Worm (Caenorhabditis elegans): ENCODE data around the gene gnrr-5.

gnrr-5 gene

DNA sequence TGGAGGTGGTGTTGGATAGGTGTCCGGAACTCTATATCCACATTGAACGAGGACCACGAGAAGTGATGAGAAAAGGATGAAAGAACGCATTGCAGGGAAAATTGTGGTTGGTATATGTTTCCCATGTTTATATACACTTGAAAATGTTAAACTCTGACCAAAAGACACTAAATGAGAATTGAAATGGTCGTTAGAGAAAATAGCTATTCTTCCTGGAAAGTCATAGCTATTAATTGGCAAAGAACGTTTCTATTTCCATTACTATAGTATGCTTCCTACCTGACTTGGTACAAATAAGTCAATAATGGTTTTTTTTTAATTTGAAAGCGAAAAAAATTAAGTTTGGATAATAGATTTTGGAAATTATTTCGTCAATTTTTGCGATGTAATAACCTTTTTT lies 37.8 kb downstream of the gnrr-5 start, which contains the start of gene Y47D7A.18:
Gene Y47D7A.18 (minus strand): TSS at position 101 of the 400 bp plus-strand sequence.
- TF ChIP-seq mab-5 (tag; optimal IDR thresholded peaks at IDR 0.05) (no peak), lsy-2 (tag; optimal IDR thresholded peaks at IDR 0.05) (no peak), zag-1 (tag; optimal IDR thresholded peaks at IDR 0.05) (no peak), dmd-4 (tag; optimal IDR thresholded peaks at IDR 0.05) (no peak), sma-3 (GFP tag; optimal IDR thresholded peaks at IDR 0.05) (no peak), lin-11 (tag; optimal IDR thresholded peaks at IDR 0.05) (no peak), sma-9 (GFP tag; optimal IDR thresholded peaks at IDR 0.05) (no peak), sma-9 (tag; optimal IDR thresholded peaks at IDR 0.05) (no peak), crh-2 (tag; optimal IDR thresholded peaks at IDR 0.05) (no peak), ztf-1 (GFP tag; conservative IDR thresholded peaks at IDR 0.05) (no peak), lin-13 (GFP tag; optimal IDR thresholded peaks at IDR 0.05) (no peak), Y55F3AM.14 (GFP tag; optimal IDR thresholded peaks at IDR 0.05) (no peak), mbf-1 (tag; optimal IDR thresholded peaks at IDR 0.05) (no peak), elt-3 (tag; optimal IDR thresholded peaks at IDR 0.05) (no peak), F13H6.1 (tag; optimal IDR thresholded peaks at IDR 0.05) (no peak), ama-1 (optimal IDR thresholded peaks at IDR 0.05) (no peak), unc-55 (GFP tag; optimal IDR thresholded peaks at IDR 0.05) (no peak), fos-1 (tag; optimal IDR thresholded peaks at IDR 0.05) (no peak), nhr-11 (tag; optimal IDR thresholded peaks at IDR 0.05) (no peak), nhr-25 (tag; optimal IDR thresholded peaks at IDR 0.05) (no peak)

DNA sequence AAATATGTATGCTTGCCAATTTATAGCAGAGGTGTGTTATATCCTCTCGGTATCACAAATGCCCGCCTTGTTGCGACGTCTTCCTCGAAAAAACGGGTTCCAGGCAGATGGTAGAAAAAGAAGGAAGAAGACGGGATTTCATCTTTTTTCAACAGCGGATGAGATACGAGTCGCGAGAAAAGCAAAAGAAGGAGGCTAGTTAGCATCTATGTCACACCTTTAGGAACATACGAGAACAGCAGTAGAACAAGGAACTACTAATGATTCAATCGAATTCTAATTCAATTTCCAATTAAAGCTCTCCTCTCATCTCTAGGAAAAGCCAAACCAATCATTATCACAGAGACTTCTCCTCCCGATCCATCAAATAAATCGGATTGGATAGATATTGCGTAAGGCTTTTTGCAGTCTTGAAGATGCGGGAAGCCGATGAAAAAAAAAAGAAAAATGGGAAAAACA lies 39.9 kb downstream of the gnrr-5 start, which contains the start of gene grl-5:
Gene grl-5 (minus strand): TSS at position 51 of the 459 bp plus-strand sequence.
- TF ChIP-seq snpc-4 (tag; optimal IDR thresholded peaks at IDR 0.05) (no peak), gmeb-1 (tag; optimal IDR thresholded peaks at IDR 0.05) (no peak), mbf-1 (tag; optimal IDR thresholded peaks at IDR 0.05) (no peak), nhr-6 (tag; optimal IDR thresholded peaks at IDR 0.05) (no peak), fos-1 (tag; optimal IDR thresholded peaks at IDR 0.05) (no peak), lin-39 (tag; optimal IDR thresholded peaks at IDR 0.05) (no peak), egl-27 (tag; optimal IDR thresholded peaks at IDR 0.05) (no peak)

DNA sequence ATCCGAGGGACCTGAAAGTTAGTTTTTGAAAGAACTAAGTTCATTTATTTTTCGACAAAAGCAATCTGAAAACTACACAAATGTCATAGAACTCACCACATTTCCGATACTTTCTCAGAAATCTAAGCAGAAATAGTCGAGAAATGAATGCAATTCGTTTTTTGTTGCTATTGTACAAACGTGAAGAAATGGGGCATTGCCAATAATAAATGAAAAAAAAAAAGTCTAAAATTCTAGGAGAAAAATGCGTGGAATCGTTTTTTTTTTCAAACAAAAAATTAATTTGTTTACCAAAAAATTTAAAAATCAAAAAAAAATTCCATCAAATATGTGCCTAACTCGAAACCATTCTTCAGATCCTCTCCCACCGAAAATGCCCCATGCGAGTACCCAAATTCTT lies 42.8 kb downstream of the gnrr-5 start, which contains the start of gene Y47D7A.17:
Gene Y47D7A.17 (minus strand): TSS at position 101 of the 400 bp plus-strand sequence.
- TF ChIP-seq sem-4 (tag; optimal IDR thresholded peaks at IDR 0.05) (no peak), elt-1 (tag; optimal IDR thresholded peaks at IDR 0.05) (no peak), lin-11 (tag; optimal IDR thresholded peaks at IDR 0.05) (no peak), gmeb-1 (tag; optimal IDR thresholded peaks at IDR 0.05) (no peak), mab-5 (tag; optimal IDR thresholded peaks at IDR 0.05) (no peak), C34F6.9 (tag; optimal IDR thresholded peaks at IDR 0.05) (no peak), fos-1 (tag; optimal IDR thresholded peaks at IDR 0.05) (no peak), peb-1 (tag; optimal IDR thresholded peaks at IDR 0.05) (no peak), aly-2 (tag; optimal IDR thresholded peaks at IDR 0.05) (no peak), lin-39 (tag; optimal IDR thresholded peaks at IDR 0.05) (no peak), nhr-11 (tag; optimal IDR thresholded peaks at IDR 0.05) (no peak), crh-2 (tag; optimal IDR thresholded peaks at IDR 0.05) (no peak), nhr-12 (tag; optimal IDR thresholded peaks at IDR 0.05) (no peak), mbf-1 (tag; optimal IDR thresholded peaks at IDR 0.05) (no peak), nhr-129 (tag; optimal IDR thresholded peaks at IDR 0.05) (no peak), blmp-1 (tag; optimal IDR thresholded peaks at IDR 0.05; ENCODE audit: insufficient read depth) (no peak), sma-9 (GFP tag; optimal IDR thresholded peaks at IDR 0.05) (no peak), sma-9 (tag; optimal IDR thresholded peaks at IDR 0.05) (no peak), nhr-77 (tag; optimal IDR thresholded peaks at IDR 0.05) (no peak), egl-27 (tag; optimal IDR thresholded peaks at IDR 0.05) (no peak)

DNA sequence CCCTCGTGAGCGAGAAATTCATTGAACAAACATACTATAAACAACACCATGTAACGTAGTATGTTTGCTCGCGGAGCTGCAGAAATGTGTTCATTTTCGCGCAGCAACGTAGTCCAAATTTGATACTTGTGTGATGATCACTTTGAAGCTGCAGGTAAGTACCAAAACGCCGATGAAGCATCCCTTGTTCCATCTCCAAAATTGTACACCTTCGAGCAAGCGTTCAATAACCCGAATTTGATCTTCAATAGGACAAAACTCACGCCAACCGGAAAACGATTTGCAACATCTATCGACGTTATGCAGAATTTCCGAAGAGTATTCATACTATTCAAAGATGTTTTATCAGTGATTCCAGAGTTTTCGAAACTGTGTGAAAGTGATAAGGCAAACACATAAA lies 43.9 kb downstream of the gnrr-5 start, which contains the start of gene Y47D7A.3:
Gene Y47D7A.3 (plus strand): TSS at position 301 of the 400 bp plus-strand sequence.
- TF ChIP-seq lsy-2 (tag; optimal IDR thresholded peaks at IDR 0.05) (no peak), aly-2 (tag; optimal IDR thresholded peaks at IDR 0.05) (no peak), lin-11 (tag; optimal IDR thresholded peaks at IDR 0.05) (no peak), nhr-77 (tag; optimal IDR thresholded peaks at IDR 0.05) (no peak)

DNA sequence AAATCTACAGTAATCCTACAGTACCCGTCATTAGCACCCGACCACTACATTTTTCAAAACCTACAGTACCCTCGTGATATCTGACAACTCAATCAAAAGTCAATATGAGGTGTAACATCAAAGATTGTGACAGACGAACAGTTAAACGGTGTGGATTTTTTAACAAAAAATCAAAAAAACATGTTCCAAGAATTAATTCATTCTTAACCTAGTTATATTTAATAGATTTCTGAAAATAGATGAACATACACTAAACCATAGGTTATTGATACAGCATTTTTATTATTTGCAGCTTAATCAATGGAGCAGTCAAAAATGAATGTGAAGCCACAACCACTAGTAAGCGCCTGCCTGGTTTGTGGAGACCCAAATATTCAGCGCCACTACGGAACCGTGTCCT lies 47.0 kb downstream of the gnrr-5 start, which contains the start of gene nhr-118:
Gene nhr-118 (plus strand): TSS at position 301 of the 400 bp plus-strand sequence.
- TF ChIP-seq Y55F3AM.14 (GFP tag; optimal IDR thresholded peaks at IDR 0.05) (no peak), nhr-237 (tag; optimal IDR thresholded peaks at IDR 0.05) (no peak), alr-1 (tag; optimal IDR thresholded peaks at IDR 0.05) (no peak), ceh-16 (tag; optimal IDR thresholded peaks at IDR 0.05) (no peak), nhr-23 (tag; optimal IDR thresholded peaks at IDR 0.05) (no peak), gmeb-1 (tag; optimal IDR thresholded peaks at IDR 0.05) (no peak), lin-11 (tag; optimal IDR thresholded peaks at IDR 0.05) (no peak), nhr-11 (tag; optimal IDR thresholded peaks at IDR 0.05) (no peak), nhr-12 (tag; optimal IDR thresholded peaks at IDR 0.05) (no peak), sma-9 (GFP tag; optimal IDR thresholded peaks at IDR 0.05) (no peak), sma-9 (tag; optimal IDR thresholded peaks at IDR 0.05) (no peak), ztf-1 (GFP tag; conservative IDR thresholded peaks at IDR 0.05) (no peak)
